Fruit fly (Drosophila melanogaster): Measurements from ENCODE around the gene CG42818.

CG42818 gene

dm6 chr2L:16261576-16262217 lies 20.0 kb downstream of the CG42818 start, which contains the start of the genes twe and CG4935:
TSS of gene twe (minus strand) at chr2L:16261877.
TSS of gene CG4935 (plus strand) at chr2L:16262141.
- no peak for TF ChIP-seq insv (optimal IDR thresholded peaks at IDR 0.05)
- no peak for TF ChIP-seq psq (optimal IDR thresholded peaks at IDR 0.05)
- no peak for TF ChIP-seq Myc (optimal IDR thresholded peaks at IDR 0.05)
- TF ChIP-seq Sin3A (optimal IDR thresholded peaks at IDR 0.05), result no peak
- TF ChIP-seq ttk (optimal IDR thresholded peaks at IDR 0.05), result no peak
- TF ChIP-seq h (optimal IDR thresholded peaks at IDR 0.05), result no peak

DNA sequence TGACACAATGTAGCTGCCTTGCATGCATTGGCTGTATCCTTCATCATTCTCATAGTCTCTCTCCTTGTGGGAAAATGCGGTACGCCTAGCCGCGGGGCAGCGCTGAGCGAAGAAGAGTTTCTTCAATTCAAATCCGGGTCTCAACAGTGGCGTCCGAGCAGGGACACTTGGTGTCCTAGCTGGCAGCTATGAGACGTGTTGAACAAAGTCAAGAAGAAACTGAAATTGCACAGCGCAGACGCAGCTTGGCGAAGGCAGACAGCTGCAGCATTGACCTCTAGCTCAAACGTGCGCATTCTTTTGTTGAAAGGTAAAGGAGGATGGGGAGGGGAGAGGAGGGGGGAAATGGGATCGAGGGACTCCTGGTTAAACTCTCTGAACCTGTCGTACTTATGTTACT lies 22.0 kb downstream of the CG42818 start:
- TF ChIP-seq insv (optimal IDR thresholded peaks at IDR 0.05) (no peak), psq (optimal IDR thresholded peaks at IDR 0.05) (no peak), Myc (optimal IDR thresholded peaks at IDR 0.05) (no peak), h (optimal IDR thresholded peaks at IDR 0.05) (no peak), Sin3A (optimal IDR thresholded peaks at IDR 0.05) (no peak), ttk (optimal IDR thresholded peaks at IDR 0.05) (no peak)

DNA sequence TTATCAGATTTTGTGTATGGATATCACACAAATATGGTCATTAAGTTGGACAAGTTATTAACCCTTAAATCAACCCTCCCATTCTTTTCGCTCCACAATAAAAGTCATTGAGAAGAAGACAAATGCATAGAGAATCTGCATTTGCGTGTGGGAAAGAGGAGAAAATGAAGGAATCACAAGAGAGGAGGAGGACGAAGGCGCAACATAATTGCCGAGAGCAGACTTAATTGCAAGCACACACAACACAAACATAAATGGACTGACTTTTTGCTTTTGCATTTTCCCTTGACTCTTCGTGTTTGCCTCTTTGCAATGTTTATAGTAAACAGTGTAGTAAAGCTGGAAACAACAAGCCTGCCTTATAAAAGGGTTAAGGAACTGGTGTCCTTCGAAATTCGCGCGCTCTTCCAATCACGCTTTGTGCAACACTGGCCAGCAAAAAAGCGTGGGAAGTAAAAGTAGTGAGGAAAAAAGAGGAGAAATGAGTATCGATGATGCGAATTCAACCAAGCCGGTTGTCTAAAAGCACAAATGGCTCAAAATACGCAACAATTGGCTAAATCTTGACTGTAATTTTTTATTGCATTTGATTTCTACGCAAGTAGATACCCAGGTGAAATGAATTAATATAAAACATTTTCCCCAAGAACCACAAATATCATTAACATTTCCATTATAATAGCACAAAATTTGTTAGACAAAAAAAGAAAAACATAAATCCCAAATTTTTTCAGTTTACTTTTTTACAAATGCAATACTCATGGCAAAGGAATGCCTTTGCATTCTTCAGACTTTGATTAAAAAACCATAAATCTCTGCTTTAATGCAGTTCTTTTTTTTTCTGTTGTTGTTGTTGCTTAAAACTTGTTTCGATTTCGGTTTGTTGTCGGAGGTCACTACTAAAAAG lies 25.7 kb downstream of the CG42818 start:
- TF ChIP-seq ttk (optimal IDR thresholded peaks at IDR 0.05), result no peak
- no peak for TF ChIP-seq insv (optimal IDR thresholded peaks at IDR 0.05)
- TF ChIP-seq h (optimal IDR thresholded peaks at IDR 0.05), result no peak
- TF ChIP-seq Sin3A (optimal IDR thresholded peaks at IDR 0.05), result no peak
- TF ChIP-seq Myc (optimal IDR thresholded peaks at IDR 0.05), result no peak
- no peak for TF ChIP-seq psq (optimal IDR thresholded peaks at IDR 0.05)

DNA sequence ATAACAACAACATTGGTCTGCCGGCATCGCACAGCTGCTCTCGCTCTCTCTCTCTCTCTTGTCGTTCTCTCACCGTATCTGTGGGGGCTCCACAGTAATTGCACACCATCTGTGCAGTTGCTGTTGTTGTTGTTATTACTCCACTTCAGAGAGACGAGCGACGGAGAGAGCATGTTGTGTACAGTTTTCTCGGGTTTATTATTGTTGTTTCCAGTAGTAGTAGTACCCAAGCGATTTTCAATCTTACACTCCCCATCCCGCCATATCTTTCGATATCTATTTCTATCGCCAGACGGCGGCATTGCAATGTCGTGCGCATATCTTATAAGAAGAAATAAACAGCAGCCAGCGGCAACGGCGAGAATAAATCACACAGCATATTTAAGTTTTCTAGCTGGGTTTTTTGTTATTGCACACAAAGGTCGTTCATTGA lies 26.4 kb downstream of the CG42818 start:
- TF ChIP-seq Sin3A (optimal IDR thresholded peaks at IDR 0.05) (no peak), Myc (optimal IDR thresholded peaks at IDR 0.05) (no peak), ttk (optimal IDR thresholded peaks at IDR 0.05) (no peak)

DNA sequence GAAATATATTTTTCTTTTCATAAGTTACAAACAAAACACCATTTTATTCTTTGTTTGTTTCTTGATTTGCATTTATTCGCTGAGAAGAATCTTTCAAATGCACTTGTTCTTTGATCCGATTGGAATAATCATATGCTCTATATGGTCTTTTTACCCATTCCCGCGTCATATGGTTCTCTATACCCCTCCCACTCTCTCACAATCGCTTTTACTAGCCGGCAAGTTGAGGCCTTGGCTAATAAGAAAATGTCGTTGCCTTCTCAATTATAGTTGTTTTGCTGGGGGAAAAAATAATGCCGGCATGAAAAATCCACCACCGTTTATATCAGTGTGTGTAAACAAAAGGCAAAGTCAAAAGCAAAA lies 27.1 kb downstream of the CG42818 start:
- TF ChIP-seq insv (optimal IDR thresholded peaks at IDR 0.05) (no peak), psq (optimal IDR thresholded peaks at IDR 0.05) (no peak), Sin3A (optimal IDR thresholded peaks at IDR 0.05) (no peak), Myc (optimal IDR thresholded peaks at IDR 0.05) (no peak), h (optimal IDR thresholded peaks at IDR 0.05) (no peak), ttk (optimal IDR thresholded peaks at IDR 0.05) (no peak)

DNA sequence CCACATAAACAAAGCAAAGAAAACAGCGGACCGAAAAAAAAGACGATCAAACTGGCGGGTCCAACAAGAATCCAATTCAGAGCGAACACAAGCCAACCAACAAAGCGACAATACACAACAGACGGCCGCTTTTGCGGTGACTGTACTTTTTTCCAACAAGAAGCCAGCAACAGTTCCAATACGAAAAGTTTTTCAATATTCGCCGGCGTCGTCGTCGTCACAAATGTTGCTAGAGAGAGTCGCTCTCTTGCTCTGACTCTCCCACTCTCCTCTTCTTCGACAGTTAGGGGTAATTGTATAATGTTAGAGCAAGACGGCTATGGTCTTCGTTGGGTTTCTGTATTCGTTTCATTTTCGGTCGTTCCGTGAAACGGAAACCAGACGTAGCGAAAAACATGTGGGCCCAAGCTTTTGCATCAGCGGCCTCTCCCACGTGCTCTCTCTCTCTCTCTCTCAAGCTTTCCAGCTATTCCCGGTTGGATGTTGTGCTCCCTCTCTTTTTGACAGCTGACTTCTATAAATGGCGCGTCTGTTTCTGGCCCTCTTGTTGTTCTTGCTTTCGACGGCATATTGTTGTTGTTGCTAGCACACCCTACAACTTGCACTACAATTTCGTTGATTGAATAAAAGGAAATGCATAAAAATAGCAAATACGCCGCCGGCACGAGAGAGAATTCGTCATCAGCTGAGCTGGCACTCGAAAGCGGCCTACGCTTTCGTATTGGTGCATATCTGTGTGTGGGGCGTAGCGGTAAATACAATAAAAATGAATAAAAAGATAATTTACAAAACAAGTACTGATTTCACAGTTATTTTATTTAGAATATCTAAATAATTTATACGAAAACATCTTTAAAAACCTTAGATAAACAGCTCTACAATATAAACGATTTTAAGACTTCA lies 27.7 kb downstream of the CG42818 start:
- TF ChIP-seq Myc (optimal IDR thresholded peaks at IDR 0.05) (no peak), Sin3A (optimal IDR thresholded peaks at IDR 0.05) (no peak), psq (optimal IDR thresholded peaks at IDR 0.05) (no peak), ttk (optimal IDR thresholded peaks at IDR 0.05) (no peak), h (optimal IDR thresholded peaks at IDR 0.05) (no peak), insv (optimal IDR thresholded peaks at IDR 0.05) (no peak)

dm6 chr2L:16270667-16271485 lies 29.1 kb downstream of the CG42818 start:
- TF ChIP-seq psq (optimal IDR thresholded peaks at IDR 0.05), result no peak
- no peak for TF ChIP-seq insv (optimal IDR thresholded peaks at IDR 0.05)
- no peak for TF ChIP-seq h (optimal IDR thresholded peaks at IDR 0.05)
- TF ChIP-seq Myc (optimal IDR thresholded peaks at IDR 0.05), result no peak
- no peak for TF ChIP-seq Sin3A (optimal IDR thresholded peaks at IDR 0.05)
- no peak for TF ChIP-seq ttk (optimal IDR thresholded peaks at IDR 0.05)

DNA sequence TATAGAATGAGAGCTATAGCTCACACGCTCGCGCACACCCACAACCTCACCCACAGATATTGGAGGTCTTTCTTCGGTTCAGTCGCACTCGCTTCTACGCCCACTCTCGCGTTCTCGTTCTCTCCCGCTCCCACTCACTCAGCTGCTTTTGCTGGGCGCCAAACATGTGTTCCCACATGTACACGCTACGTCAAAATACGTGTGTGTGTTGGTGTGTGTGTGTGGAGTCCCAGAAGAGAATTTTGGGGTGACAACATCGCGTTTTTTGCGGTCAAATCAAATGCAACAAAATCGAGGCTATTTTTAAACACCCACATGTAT lies 29.7 kb downstream of the CG42818 start:
- TF ChIP-seq ttk (optimal IDR thresholded peaks at IDR 0.05) (no peak), psq (optimal IDR thresholded peaks at IDR 0.05) (no peak), insv (optimal IDR thresholded peaks at IDR 0.05) (no peak), Sin3A (optimal IDR thresholded peaks at IDR 0.05) (no peak), Myc (optimal IDR thresholded peaks at IDR 0.05) (no peak), h (optimal IDR thresholded peaks at IDR 0.05) (no peak)

DNA sequence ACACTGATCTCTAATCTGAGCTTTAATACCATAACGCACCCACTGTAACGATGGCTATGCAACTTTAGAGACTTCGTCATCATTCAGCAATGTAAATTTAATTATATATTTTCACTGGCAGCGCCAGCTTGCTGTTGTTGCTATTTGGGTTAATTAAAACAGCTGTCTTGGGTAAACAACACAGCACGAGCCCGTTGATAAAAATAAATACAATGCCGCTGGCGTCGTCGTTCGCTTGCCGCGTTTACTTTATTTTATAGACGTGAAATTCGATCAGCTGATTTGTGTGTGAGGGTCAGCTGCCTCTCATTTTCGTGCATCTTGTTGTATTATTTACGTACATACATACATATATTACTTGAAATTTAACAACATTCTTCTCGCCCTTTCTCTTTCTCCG lies 31.0 kb downstream of the CG42818 start:
- TF ChIP-seq h (optimal IDR thresholded peaks at IDR 0.05) (no peak), Sin3A (optimal IDR thresholded peaks at IDR 0.05) (no peak), Myc (optimal IDR thresholded peaks at IDR 0.05) (no peak), psq (optimal IDR thresholded peaks at IDR 0.05) (no peak), ttk (optimal IDR thresholded peaks at IDR 0.05) (no peak), insv (optimal IDR thresholded peaks at IDR 0.05) (no peak)

DNA sequence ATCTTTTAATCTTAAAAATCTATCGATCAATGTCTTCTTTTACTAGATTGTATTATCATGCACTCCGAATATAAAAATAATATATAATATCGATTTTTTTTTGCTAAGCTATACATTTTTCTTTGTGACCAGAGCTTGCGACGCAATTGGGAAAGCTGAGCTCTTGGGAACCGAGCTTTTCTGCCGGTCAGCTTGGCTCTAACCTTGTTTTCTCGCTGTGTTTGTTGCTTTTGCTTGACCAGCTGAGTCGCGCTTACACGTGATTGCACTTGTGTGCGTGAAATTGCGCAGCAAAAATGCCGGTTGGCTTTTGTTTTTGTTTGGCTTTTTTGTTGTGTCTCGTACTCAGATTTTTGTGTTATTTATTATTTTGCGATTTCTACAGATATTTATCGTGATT lies 31.7 kb downstream of the CG42818 start:
- TF ChIP-seq Sin3A (optimal IDR thresholded peaks at IDR 0.05), result no peak
- no peak for TF ChIP-seq ttk (optimal IDR thresholded peaks at IDR 0.05)
- no peak for TF ChIP-seq h (optimal IDR thresholded peaks at IDR 0.05)
- no peak for TF ChIP-seq Myc (optimal IDR thresholded peaks at IDR 0.05)
- TF ChIP-seq psq (optimal IDR thresholded peaks at IDR 0.05), result no peak

- TF ChIP-seq insv (optimal IDR thresholded peaks at IDR 0.05) (no peak), psq (optimal IDR thresholded peaks at IDR 0.05) (no peak), h (optimal IDR thresholded peaks at IDR 0.05) (no peak), Myc (optimal IDR thresholded peaks at IDR 0.05) (no peak), Sin3A (optimal IDR thresholded peaks at IDR 0.05) (no peak), ttk (optimal IDR thresholded peaks at IDR 0.05) (no peak)
Observed at dm6 chr2L:16274100-16274499, 32.4 kb downstream of the CG42818 start.
